Fruit fly (Drosophila melanogaster) whole organism, embryonic: ENCODE measurements around the gene PIG-C.

Experiments
- CG15696 ChIP-seq: fragments of 200-800 bp; sonication (Bioruptor generic); optimal IDR thresholded peaks from 2 replicates; lab custom pipeline; 2019; ENCODE audit warnings: missing biosample characterization, mild to moderate bottlenecking, missing genetic modification characterization, moderate library complexity
- CG34422 ChIP-seq: fragments of 200-800 bp; sonication (Bioruptor generic); IDR thresholded peaks from 3 replicates; pipeline ENCODE4 v1.3.6; 2022; ENCODE audit warnings: missing biosample characterization, missing genetic modification characterization
- CG6689 ChIP-seq: fragments of 200-800 bp; sonication (Bioruptor generic); IDR thresholded peaks from 2 replicates; pipeline ENCODE4 v1.3.6; 2022; ENCODE audit warnings: missing biosample characterization, missing genetic modification characterization
- klu ChIP-seq: fragments of 200-800 bp; sonication (Bioruptor generic); IDR thresholded peaks from 2 replicates; pipeline ENCODE4 v1.3.6; 2022; ENCODE audit warnings: missing biosample characterization, missing genetic modification characterization
- stwl ChIP-seq: fragments of 200-800 bp; sonication (Bioruptor generic); optimal IDR thresholded peaks from 3 replicates; lab custom pipeline; 2018; ENCODE audit warnings: missing biosample characterization, mild to moderate bottlenecking, missing genetic modification characterization, moderate library complexity

dm6 chr3L:3274463-3275177 is 44.4 kb downstream of the PIG-C start:
- TF ChIP-seq CG15696 (tag; lab: Kevin White, UChicago) (no peak), CG34422 (GFP tag; lab: Robert Waterston, UW) (no peak), CG6689 (GFP tag; lab: Robert Waterston, UW) (no peak), klu (GFP tag; lab: Robert Waterston, UW) (no peak), stwl (tag; lab: Kevin White, UChicago) (no peak)
